Worm (Caenorhabditis elegans) whole organism, L1 larva: ENCODE results near the gene T19D12.10.

Experiments used
- Y116A8C.19 ChIP-seq: sonication (generic microtip); optimal IDR thresholded peaks from 2 replicates; lab custom pipeline; 2016; ENCODE audit warnings: missing compliant biosample characterization, missing genetic modification characterization, borderline replicate concordance
- lin-39 ChIP-seq: fragments of 150-350 bp; optimal IDR thresholded peaks from 2 replicates; lab custom pipeline; 2014; ENCODE audit warnings: missing biosample characterization, missing genetic modification reagents, missing genetic modification characterization
- lsy-2 ChIP-seq, 2 experiments: fragments of 150-350 bp; optimal IDR thresholded peaks; 2 replicates each; lab custom pipeline; 2014; ENCODE audit warnings: missing biosample characterization in 2 of 2, missing genetic modification characterization in 2 of 2
- nhr-237 ChIP-seq: fragments of 150-350 bp; optimal IDR thresholded peaks from 2 replicates; lab custom pipeline; 2014; ENCODE audit warnings: missing biosample characterization, missing genetic modification characterization
- nhr-76 ChIP-seq: sonication (generic microtip); optimal IDR thresholded peaks from 2 replicates; lab custom pipeline; 2017; ENCODE audit warnings: missing biosample characterization, missing genetic modification characterization
- pqm-1 ChIP-seq: sonication (generic microtip); optimal IDR thresholded peaks from 3 replicates; lab custom pipeline; 2017; ENCODE audit warnings: missing biosample characterization, missing genetic modification characterization
- skn-1 ChIP-seq: fragments of 150-350 bp; optimal IDR thresholded peaks from 2 replicates; lab custom pipeline; 2014; ENCODE audit warnings: missing biosample characterization, missing genetic modification characterization
- tbx-2 ChIP-seq: sonication (generic microtip); optimal IDR thresholded peaks from 2 replicates; lab custom pipeline; 2016; ENCODE audit warnings: missing genetic modification characterization, missing compliant biosample characterization
- unc-130 ChIP-seq: fragments of 150-350 bp; optimal IDR thresholded peaks from 2 replicates; lab custom pipeline; 2017; ENCODE audit warnings: missing biosample characterization, missing genetic modification characterization, inconsistent platforms

DNA sequence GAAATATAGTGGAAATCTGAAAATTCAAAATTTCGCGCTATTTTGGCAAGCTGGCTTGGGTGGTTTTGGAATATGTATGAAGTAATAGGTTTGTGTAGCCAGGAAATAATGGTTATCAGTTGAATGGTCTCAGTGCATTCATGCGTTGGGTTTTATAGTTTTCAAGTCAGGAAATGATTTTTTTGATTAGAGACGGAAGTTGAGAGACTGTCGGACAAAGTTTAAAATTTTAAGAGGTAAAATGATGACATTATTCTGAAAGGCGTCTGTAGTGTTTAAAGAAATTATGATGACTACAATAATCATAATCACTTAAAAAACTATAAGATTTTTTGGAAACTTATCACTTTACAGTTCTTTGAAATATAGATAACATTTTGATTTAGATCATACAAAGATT, 42.8 kb upstream of the T19D12.10 start, which contains the start of gene C18H9.6:
- no peak for TF ChIP-seq skn-1 (tag; lab: Kevin White, UChicago)
- TF ChIP-seq Y116A8C.19: no peak
- TF ChIP-seq pqm-1 (tag; lab: Kevin White, UChicago): no peak
- TF ChIP-seq nhr-237 (tag; lab: Kevin White, UChicago): no peak
- no peak for TF ChIP-seq nhr-76 (tag; lab: Kevin White, UChicago)
- no peak for TF ChIP-seq unc-130 (tag; lab: Kevin White, UChicago)
- no peak for TF ChIP-seq lin-39 (tag; lab: Kevin White, UChicago)
- no peak for TF ChIP-seq tbx-2 (tag; lab: Kevin White, UChicago)
- no peak for TF ChIP-seq lsy-2 (tag; optimal IDR thresholded peaks at IDR 0.05; lab: Kevin White, UChicago)
